Worm (Caenorhabditis elegans): ENCODE results near the gene C49C3.10.

Gene C49C3.10

ce11 chrIV:17342667-17343066, 3.9 kb upstream of the C49C3.10 start, which contains the start of gene C49C3.21:
C49C3.21 (plus strand) TSS chrIV:17342967.
- TF ChIP-seq skn-1 (tag; optimal IDR thresholded peaks at IDR 0.05) (no peak), ceh-82 (tag; optimal IDR thresholded peaks at IDR 0.05) (no peak), fkh-10 (GFP tag; optimal IDR thresholded peaks at IDR 0.05) (no peak), lsy-12 (tag; optimal IDR thresholded peaks at IDR 0.05) (no peak), ama-1 (optimal IDR thresholded peaks at IDR 0.05) (no peak), elt-3 (tag; optimal IDR thresholded peaks at IDR 0.05) (no peak), nhr-23 (tag; optimal IDR thresholded peaks at IDR 0.05) (no peak), nhr-43 (tag; optimal IDR thresholded peaks at IDR 0.05; ENCODE audit: poor library complexity, severe bottlenecking) (no peak), nhr-28 (tag; optimal IDR thresholded peaks at IDR 0.05) (no peak), egl-5 (tag; optimal IDR thresholded peaks at IDR 0.05) (no peak), tbx-2 (tag; optimal IDR thresholded peaks at IDR 0.05) (no peak), nhr-67 (tag; optimal IDR thresholded peaks at IDR 0.05) (no peak), mdl-1 (tag; optimal IDR thresholded peaks at IDR 0.05) (no peak), fkh-2 (tag; optimal IDR thresholded peaks at IDR 0.05) (no peak), R02D3.7 (tag; optimal IDR thresholded peaks at IDR 0.05) (no peak)

ce11 chrIV:17342179-17342578, 3.4 kb upstream of the C49C3.10 start, which contains the start of gene C49C3.9:
C49C3.9 (minus strand) TSS chrIV:17342314.
- TF ChIP-seq ZK546.5 (tag; optimal IDR thresholded peaks at IDR 0.05) (no peak), pqm-1 (tag; optimal IDR thresholded peaks at IDR 0.05) (peak; percentile 85), elt-2 (tag; optimal IDR thresholded peaks at IDR 0.05) (peak; percentile 92)

- TF ChIP-seq nhr-77 (tag; optimal IDR thresholded peaks at IDR 0.05) (no peak), skn-1 (tag; optimal IDR thresholded peaks at IDR 0.05) (no peak), egl-27 (tag; optimal IDR thresholded peaks at IDR 0.05) (no peak), pha-4 (tag; optimal IDR thresholded peaks at IDR 0.05) (no peak), lin-39 (tag; optimal IDR thresholded peaks at IDR 0.05) (no peak), unc-62 (GFP tag; optimal IDR thresholded peaks at IDR 0.05) (no peak), nhr-25 (tag; optimal IDR thresholded peaks at IDR 0.05) (no peak), zag-1 (tag; optimal IDR thresholded peaks at IDR 0.05) (no peak), eor-1 (tag; optimal IDR thresholded peaks at IDR 0.05) (no peak), snpc-4 (tag; optimal IDR thresholded peaks at IDR 0.05) (no peak), jun-1 (tag; optimal IDR thresholded peaks at IDR 0.05) (no peak), fos-1 (tag; optimal IDR thresholded peaks at IDR 0.05) (no peak), nhr-237 (tag; optimal IDR thresholded peaks at IDR 0.05) (no peak), nhr-43 (tag; optimal IDR thresholded peaks at IDR 0.05; ENCODE audit: poor library complexity, severe bottlenecking) (no peak), sea-2 (GFP tag; optimal IDR thresholded peaks at IDR 0.05) (no peak), elt-1 (tag; optimal IDR thresholded peaks at IDR 0.05) (no peak), tbx-2 (tag; optimal IDR thresholded peaks at IDR 0.05) (no peak)
Observed at ce11 chrIV:17341033-17341432, 2.3 kb upstream of the C49C3.10 start.

ce11 chrIV:17335031-17335430, 3.7 kb downstream of the C49C3.10 start, which contains the start of gene C49C3.8:
C49C3.8 (plus strand) TSS chrIV:17335203.
- peak; percentile 26 for TF ChIP-seq pha-4 (tag; optimal IDR thresholded peaks at IDR 0.05)
- TF ChIP-seq egl-5 (tag; optimal IDR thresholded peaks at IDR 0.05) = peak; percentile 14
- peak; percentile 24 for TF ChIP-seq nfya-1 (tag; optimal IDR thresholded peaks at IDR 0.05; ENCODE audit: insufficient read depth)
- no peak for TF ChIP-seq ceh-16 (tag; optimal IDR thresholded peaks at IDR 0.05)

- TF ChIP-seq nhr-28 (tag; optimal IDR thresholded peaks at IDR 0.05) = no peak
- TF ChIP-seq nfya-1 (tag; optimal IDR thresholded peaks at IDR 0.05; ENCODE audit: insufficient read depth) = peak; percentile 66
- TF ChIP-seq nhr-12 (tag; optimal IDR thresholded peaks at IDR 0.05) = no peak
- no peak for TF ChIP-seq nhr-76 (tag; optimal IDR thresholded peaks at IDR 0.05)
- TF ChIP-seq ceh-16 (tag; optimal IDR thresholded peaks at IDR 0.05) = no peak
- no peak for TF ChIP-seq zag-1 (tag; optimal IDR thresholded peaks at IDR 0.05)
- no peak for TF ChIP-seq R02D3.7 (tag; optimal IDR thresholded peaks at IDR 0.05)
- TF ChIP-seq nhr-11 (tag; optimal IDR thresholded peaks at IDR 0.05) = no peak
- TF ChIP-seq egl-5 (tag; optimal IDR thresholded peaks at IDR 0.05) = no peak
- TF ChIP-seq lin-15B (tag; optimal IDR thresholded peaks at IDR 0.05) = peak; percentile 53
- no peak for TF ChIP-seq mdl-1 (tag; optimal IDR thresholded peaks at IDR 0.05)
- no peak for TF ChIP-seq nhr-43 (tag; optimal IDR thresholded peaks at IDR 0.05; ENCODE audit: poor library complexity, severe bottlenecking)
- TF ChIP-seq skn-1 (tag; optimal IDR thresholded peaks at IDR 0.05) = no peak
- TF ChIP-seq lin-39 (tag; optimal IDR thresholded peaks at IDR 0.05) = peak; percentile 12
- no peak for TF ChIP-seq ama-1 (optimal IDR thresholded peaks at IDR 0.05)
- no peak for TF ChIP-seq ceh-28 (tag; optimal IDR thresholded peaks at IDR 0.05)
- peak; percentile 40 for TF ChIP-seq pha-4 (tag; optimal IDR thresholded peaks at IDR 0.05)
- TF ChIP-seq ztf-4 (tag; optimal IDR thresholded peaks at IDR 0.05) = no peak
- no peak for TF ChIP-seq jun-1 (tag; optimal IDR thresholded peaks at IDR 0.05)
- TF ChIP-seq nhr-23 (tag; optimal IDR thresholded peaks at IDR 0.05) = peak; percentile 17
- no peak for TF ChIP-seq ZK546.5 (tag; optimal IDR thresholded peaks at IDR 0.05)
- TF ChIP-seq nhr-77 (tag; optimal IDR thresholded peaks at IDR 0.05) = no peak
- peak; percentile 36 for TF ChIP-seq elt-2 (tag; optimal IDR thresholded peaks at IDR 0.05)
- no peak for TF ChIP-seq unc-62 (GFP tag; optimal IDR thresholded peaks at IDR 0.05)
- TF ChIP-seq mml-1 (tag; optimal IDR thresholded peaks at IDR 0.05) = no peak
- TF ChIP-seq daf-12 (tag; optimal IDR thresholded peaks at IDR 0.05) = no peak
- no peak for TF ChIP-seq eor-1 (tag; optimal IDR thresholded peaks at IDR 0.05)
- TF ChIP-seq pqm-1 (tag; optimal IDR thresholded peaks at IDR 0.05) = no peak
Observed at ce11 chrIV:17333542-17334281, 5.1 kb downstream of the C49C3.10 start, which contains the start of gene C49C3.15. C49C3.15 (plus strand) TSS chrIV:17334231.

Data from whole organism, L3 larva.